Worm (Caenorhabditis elegans): ENCODE results near the gene srt-11.

srt-11 gene

ce11 chrII:14798047-14798522, 7.7 kb upstream of the srt-11 start, which contains the start of gene tbc-20:
TSS of gene tbc-20 (plus strand) at chrII:14798472.
- TF ChIP-seq Y55F3AM.14 (GFP tag; optimal IDR thresholded peaks at IDR 0.05) (no peak), gmeb-1 (tag; optimal IDR thresholded peaks at IDR 0.05) (peak; percentile 16), ama-1 (optimal IDR thresholded peaks at IDR 0.05) (no peak), ztf-1 (GFP tag; conservative IDR thresholded peaks at IDR 0.05) (no peak), skn-1 (tag; optimal IDR thresholded peaks at IDR 0.05) (no peak), nhr-12 (tag; optimal IDR thresholded peaks at IDR 0.05) (no peak), unc-55 (GFP tag; optimal IDR thresholded peaks at IDR 0.05) (peak; percentile 51), peb-1 (tag; optimal IDR thresholded peaks at IDR 0.05) (no peak), nhr-11 (tag; optimal IDR thresholded peaks at IDR 0.05) (no peak), mab-5 (tag; optimal IDR thresholded peaks at IDR 0.05) (no peak), zag-1 (tag; optimal IDR thresholded peaks at IDR 0.05) (no peak), aly-2 (tag; optimal IDR thresholded peaks at IDR 0.05) (no peak), ztf-4 (tag; optimal IDR thresholded peaks at IDR 0.05) (no peak), nhr-77 (tag; optimal IDR thresholded peaks at IDR 0.05) (peak; percentile 25), crh-2 (tag; optimal IDR thresholded peaks at IDR 0.05) (peak; percentile 40), mdl-1 (tag; optimal IDR thresholded peaks at IDR 0.05) (no peak), unc-62 (GFP tag; optimal IDR thresholded peaks at IDR 0.05) (no peak), dmd-4 (tag; optimal IDR thresholded peaks at IDR 0.05) (no peak), mbf-1 (tag; optimal IDR thresholded peaks at IDR 0.05) (no peak), nhr-129 (tag; optimal IDR thresholded peaks at IDR 0.05) (no peak), fos-1 (tag; optimal IDR thresholded peaks at IDR 0.05) (no peak), unc-39 (tag; optimal IDR thresholded peaks at IDR 0.05) (no peak), lin-11 (tag; optimal IDR thresholded peaks at IDR 0.05) (no peak), R02D3.7 (tag; optimal IDR thresholded peaks at IDR 0.05) (no peak), sem-4 (tag; optimal IDR thresholded peaks at IDR 0.05) (peak; percentile 18), ceh-16 (tag; optimal IDR thresholded peaks at IDR 0.05) (no peak), elt-3 (tag; optimal IDR thresholded peaks at IDR 0.05) (no peak), F13H6.1 (tag; optimal IDR thresholded peaks at IDR 0.05) (no peak), nhr-25 (tag; optimal IDR thresholded peaks at IDR 0.05) (peak; percentile 29), sma-3 (GFP tag; optimal IDR thresholded peaks at IDR 0.05) (peak; percentile 20), snpc-4 (tag; optimal IDR thresholded peaks at IDR 0.05) (no peak), nhr-6 (tag; optimal IDR thresholded peaks at IDR 0.05) (no peak), nhr-10 (tag; optimal IDR thresholded peaks at IDR 0.05) (no peak), alr-1 (tag; optimal IDR thresholded peaks at IDR 0.05) (no peak), elt-1 (tag; optimal IDR thresholded peaks at IDR 0.05) (no peak), lin-13 (GFP tag; optimal IDR thresholded peaks at IDR 0.05) (peak; percentile 20), sma-9 (GFP tag; optimal IDR thresholded peaks at IDR 0.05) (peak; percentile 20), sma-9 (tag; optimal IDR thresholded peaks at IDR 0.05) (no peak), ZK546.5 (tag; optimal IDR thresholded peaks at IDR 0.05) (no peak), nhr-237 (tag; optimal IDR thresholded peaks at IDR 0.05) (no peak), nhr-21 (tag; optimal IDR thresholded peaks at IDR 0.05) (no peak), egl-27 (tag; optimal IDR thresholded peaks at IDR 0.05) (no peak), blmp-1 (tag; optimal IDR thresholded peaks at IDR 0.05; ENCODE audit: insufficient read depth) (no peak), lsy-2 (tag; optimal IDR thresholded peaks at IDR 0.05) (peak in 1 of 2 experiments; percentile 54), nhr-23 (tag; optimal IDR thresholded peaks at IDR 0.05) (no peak), C34F6.9 (tag; optimal IDR thresholded peaks at IDR 0.05) (peak; percentile 44), ztf-11 (tag; optimal IDR thresholded peaks at IDR 0.05) (no peak), ceh-82 (tag; optimal IDR thresholded peaks at IDR 0.05) (no peak), lin-39 (tag; optimal IDR thresholded peaks at IDR 0.05) (no peak)

All from whole organism, L2 larva.